Fruit fly (Drosophila melanogaster) whole organism, prepupa: ENCODE measurements around the gene CG6983.
A peak's percentile ranks its signal among the peaks of the same experiment; 100 is the strongest.

Source experiments
- CG10631 ChIP-seq: fragments of 200-800 bp; sonication (Bioruptor generic); optimal IDR thresholded peaks from 2 replicates; lab custom pipeline; 2016; ENCODE audit warnings: missing biosample characterization, missing genetic modification characterization
- CG11294 ChIP-seq: fragments of 200-800 bp; sonication (Bioruptor generic); IDR thresholded peaks from 2 replicates; pipeline ENCODE4 v1.3.6; 2022; ENCODE audit warnings: missing biosample characterization, missing genetic modification characterization
- CG11762 ChIP-seq: fragments of 200-800 bp; sonication (Bioruptor generic); optimal IDR thresholded peaks from 3 replicates; lab custom pipeline; 2016; ENCODE audit warnings: missing biosample characterization, missing genetic modification characterization; ENCODE audit not compliant: insufficient read depth
- CG11902 ChIP-seq: fragments of 200-800 bp; sonication (Bioruptor generic); optimal IDR thresholded peaks from 3 replicates; lab custom pipeline; 2016; ENCODE audit warnings: missing biosample characterization, missing genetic modification characterization
- CG15336 ChIP-seq: fragments of 200-800 bp; sonication (Bioruptor generic); IDR thresholded peaks from 2 replicates; pipeline ENCODE4 v1.3.6; 2022; ENCODE audit warnings: missing biosample characterization, missing genetic modification characterization
- CG1621 ChIP-seq: fragments of 200-800 bp; sonication (Bioruptor generic); optimal IDR thresholded peaks from 3 replicates; lab custom pipeline; 2018; ENCODE audit warnings: missing biosample characterization, mild to moderate bottlenecking, missing genetic modification characterization
- CG16779 ChIP-seq: fragments of 200-800 bp; sonication (Bioruptor generic); optimal IDR thresholded peaks from 3 replicates; lab custom pipeline; 2017; ENCODE audit warnings: missing biosample characterization, mild to moderate bottlenecking, missing genetic modification characterization
- CG3032 ChIP-seq: fragments of 200-800 bp; optimal IDR thresholded peaks from 2 replicates; lab custom pipeline; 2019; ENCODE audit warnings: missing biosample characterization, mild to moderate bottlenecking, missing genetic modification characterization, moderate library complexity
- CG31627 ChIP-seq: fragments of 200-800 bp; sonication (Bioruptor generic); optimal IDR thresholded peaks from 3 replicates; lab custom pipeline; 2016; ENCODE audit warnings: missing biosample characterization, missing genetic modification characterization
- CG32006 ChIP-seq: fragments of 200-800 bp; sonication (Bioruptor generic); optimal IDR thresholded peaks from 3 replicates; lab custom pipeline; 2017; ENCODE audit warnings: missing biosample characterization, mild to moderate bottlenecking, missing genetic modification characterization
- CG34406 ChIP-seq: fragments of 200-800 bp; sonication (Bioruptor generic); optimal IDR thresholded peaks from 3 replicates; lab custom pipeline; 2016; ENCODE audit warnings: missing biosample characterization, missing genetic modification characterization
- CG3919 ChIP-seq: fragments of 200-800 bp; sonication (Bioruptor generic); optimal IDR thresholded peaks from 3 replicates; lab custom pipeline; 2016; ENCODE audit warnings: missing biosample characterization, missing genetic modification characterization
- CG4318 ChIP-seq: fragments of 200-800 bp; sonication (Bioruptor generic); optimal IDR thresholded peaks from 3 replicates; lab custom pipeline; 2017; ENCODE audit warnings: missing biosample characterization, mild to moderate bottlenecking, missing genetic modification characterization
- CG6163 ChIP-seq: fragments of 200-800 bp; sonication (Bioruptor generic); IDR thresholded peaks from 3 replicates; pipeline ENCODE4 v1.3.6; 2022; ENCODE audit warnings: missing biosample characterization, missing genetic modification characterization
- CG6276 ChIP-seq: fragments of 200-800 bp; sonication (Bioruptor generic); optimal IDR thresholded peaks from 2 replicates; lab custom pipeline; 2017; ENCODE audit warnings: missing biosample characterization, mild to moderate bottlenecking, missing genetic modification characterization
- CG6808 ChIP-seq: fragments of 200-800 bp; sonication (Bioruptor generic); optimal IDR thresholded peaks from 3 replicates; lab custom pipeline; 2017; ENCODE audit warnings: missing biosample characterization, missing genetic modification characterization, mild to moderate bottlenecking, moderate library complexity, missing genetic modification reagents
- CG7368 ChIP-seq: fragments of 200-800 bp; sonication (Bioruptor generic); optimal IDR thresholded peaks from 3 replicates; lab custom pipeline; 2016; ENCODE audit warnings: missing biosample characterization, missing genetic modification characterization
- CG8119 ChIP-seq: fragments of 200-800 bp; sonication (Bioruptor generic); IDR thresholded peaks from 3 replicates; pipeline ENCODE4 v1.3.6; 2022; ENCODE audit warnings: missing biosample characterization, missing genetic modification characterization
- CG8319 ChIP-seq: fragments of 200-800 bp; sonication (Bioruptor generic); optimal IDR thresholded peaks from 3 replicates; lab custom pipeline; 2016; ENCODE audit warnings: missing biosample characterization, missing genetic modification characterization
- CG8632 ChIP-seq: fragments of 200-800 bp; sonication (Bioruptor generic); optimal IDR thresholded peaks from 3 replicates; lab custom pipeline; 2016; ENCODE audit warnings: missing biosample characterization, missing genetic modification characterization
- CG9139 ChIP-seq: fragments of 200-800 bp; sonication (Bioruptor generic); optimal IDR thresholded peaks from 3 replicates; lab custom pipeline; 2017; ENCODE audit warnings: missing biosample characterization, mild to moderate bottlenecking, missing genetic modification characterization
- Eip75B ChIP-seq: fragments of 200-800 bp; sonication (Bioruptor generic); optimal IDR thresholded peaks from 3 replicates; lab custom pipeline; 2016; ENCODE audit warnings: missing biosample characterization, missing genetic modification characterization
- Eip78C ChIP-seq: fragments of 200-800 bp; sonication (Bioruptor generic); peaks from one replicate; lab custom pipeline; 2016; ENCODE audit warnings: missing biosample characterization, missing genetic modification characterization
- Eip93F ChIP-seq: fragments of 200-800 bp; sonication (Bioruptor generic); optimal IDR thresholded peaks from 2 replicates; lab custom pipeline; 2016; ENCODE audit warnings: missing biosample characterization, mild to moderate bottlenecking, missing genetic modification characterization
- Ets96B ChIP-seq: fragments of 200-800 bp; optimal IDR thresholded peaks from 2 replicates; lab custom pipeline; 2019; ENCODE audit warnings: missing biosample characterization, mild to moderate bottlenecking, missing genetic modification characterization, moderate library complexity
- Gug ChIP-seq: fragments of 200-800 bp; sonication (Bioruptor generic); IDR thresholded peaks from 2 replicates; pipeline ENCODE4 v1.3.6; 2022; ENCODE audit warnings: missing biosample characterization, missing genetic modification characterization
- Hr38 ChIP-seq: sonication (Bioruptor generic); optimal IDR thresholded peaks from 2 replicates; lab custom pipeline; 2016; ENCODE audit warnings: missing biosample characterization, missing genetic modification characterization
- Lpt ChIP-seq: fragments of 200-800 bp; sonication (Bioruptor generic); optimal IDR thresholded peaks from 3 replicates; lab custom pipeline; 2016; ENCODE audit warnings: missing biosample characterization, missing genetic modification characterization
- Met ChIP-seq: fragments of 200-800 bp; sonication (Bioruptor generic); optimal IDR thresholded peaks from 3 replicates; lab custom pipeline; 2016; ENCODE audit warnings: missing biosample characterization, missing genetic modification characterization
- OdsH ChIP-seq: fragments of 200-800 bp; sonication (Bioruptor generic); optimal IDR thresholded peaks from 3 replicates; lab custom pipeline; 2016; ENCODE audit warnings: missing biosample characterization, missing genetic modification characterization
- Sox14 ChIP-seq: fragments of 200-800 bp; sonication (Bioruptor generic); optimal IDR thresholded peaks from 3 replicates; lab custom pipeline; 2016; ENCODE audit warnings: missing biosample characterization, missing genetic modification characterization
- Sox15 ChIP-seq: fragments of 200-800 bp; sonication (Bioruptor generic); optimal IDR thresholded peaks from 3 replicates; lab custom pipeline; 2016; ENCODE audit warnings: missing biosample characterization, missing genetic modification characterization
- acj6 ChIP-seq: fragments of 200-800 bp; sonication (Bioruptor generic); optimal IDR thresholded peaks from 3 replicates; lab custom pipeline; 2016; ENCODE audit warnings: missing biosample characterization, missing genetic modification characterization
- cyc ChIP-seq: fragments of 200-800 bp; sonication (Bioruptor generic); optimal IDR thresholded peaks from 3 replicates; lab custom pipeline; 2016; ENCODE audit warnings: missing biosample characterization, missing genetic modification characterization
- dac ChIP-seq: fragments of 200-800 bp; sonication (Bioruptor generic); optimal IDR thresholded peaks from 2 replicates; lab custom pipeline; 2017; ENCODE audit warnings: missing biosample characterization, mild to moderate bottlenecking, missing genetic modification characterization
- eg ChIP-seq: fragments of 200-800 bp; sonication (Bioruptor generic); IDR thresholded peaks from 3 replicates; pipeline ENCODE4 v1.3.6; 2022; ENCODE audit warnings: missing biosample characterization, missing genetic modification characterization
- esn ChIP-seq: fragments of 200-800 bp; sonication (Bioruptor generic); optimal IDR thresholded peaks from 2 replicates; lab custom pipeline; 2016; ENCODE audit warnings: missing biosample characterization, mild to moderate bottlenecking, missing genetic modification characterization, moderate library complexity
- fkh ChIP-seq: fragments of 200-800 bp; sonication (Bioruptor generic); optimal IDR thresholded peaks from 3 replicates; lab custom pipeline; 2017; ENCODE audit warnings: missing biosample characterization, mild to moderate bottlenecking, missing genetic modification characterization, moderate library complexity
- lz ChIP-seq: fragments of 200-800 bp; sonication (Bioruptor generic); optimal IDR thresholded peaks from 3 replicates; lab custom pipeline; 2016; ENCODE audit warnings: missing biosample characterization, missing genetic modification characterization
- pdm3 ChIP-seq: fragments of 200-800 bp; sonication (Bioruptor generic); optimal IDR thresholded peaks from 3 replicates; lab custom pipeline; 2016; ENCODE audit warnings: missing biosample characterization, missing genetic modification characterization
- salr ChIP-seq, 2 experiments: fragments of 200-800 bp; sonication (Bioruptor generic); optimal IDR thresholded peaks; 3 replicates each; lab custom pipeline; 2016 to 2018; ENCODE audit warnings: missing biosample characterization in 2 of 2, missing genetic modification characterization in 2 of 2, mild to moderate bottlenecking in 1 of 2
- spab ChIP-seq: fragments of 200-800 bp; sonication (Bioruptor generic); optimal IDR thresholded peaks from 2 replicates; lab custom pipeline; 2017; ENCODE audit warnings: missing biosample characterization, mild to moderate bottlenecking, missing genetic modification characterization, missing genetic modification reagents
- ss ChIP-seq, 2 experiments: fragments of 200-800 bp; sonication (Bioruptor generic); optimal IDR thresholded peaks; 2 replicates in 1 of 2; 3 replicates in 1 of 2; lab custom pipeline; 2017 to 2018; ENCODE audit warnings: mild to moderate bottlenecking in 2 of 2, missing biosample characterization in 2 of 2, missing genetic modification characterization in 2 of 2, moderate library complexity in 1 of 2
- svp ChIP-seq: fragments of 200-800 bp; sonication (Bioruptor generic); peaks from one replicate; lab custom pipeline; 2016; ENCODE audit warnings: missing biosample characterization, missing genetic modification characterization
- topi ChIP-seq: fragments of 200-800 bp; sonication (Bioruptor generic); optimal IDR thresholded peaks from 3 replicates; lab custom pipeline; 2016; ENCODE audit warnings: missing biosample characterization, missing genetic modification characterization

The CG6983 gene

dm6 chr3L:8398763-8399445 is 50.3 kb downstream of the CG6983 start (continued):
- TF ChIP-seq CG3919 (GFP tag; lab: Kevin White, UChicago) (no peak), CG6163 (GFP tag; lab: Robert Waterston, UW) (peak; percentile 84), pdm3 (GFP tag; lab: Kevin White, UChicago) (no peak), Ets96B (no peak), CG11902 (GFP tag; lab: Kevin White, UChicago) (peak; percentile 82), Eip93F (GFP tag; lab: Kevin White, UChicago) (peak; percentile 28), eg (GFP tag; lab: Robert Waterston, UW) (peak; percentile 88), CG4318 (GFP tag; lab: Kevin White, UChicago) (no peak), CG9139 (peak; percentile 20)
- TF ChIP-seq, all 60 proteins: peak for 24

dm6 chr3L:8396187-8396586 is 53.0 kb downstream of the CG6983 start:
- TF ChIP-seq CG11294 (GFP tag; lab: Robert Waterston, UW) (no peak), fkh (no peak), esn (GFP tag; lab: Kevin White, UChicago) (no peak), salr (GFP tag; optimal IDR thresholded peaks at IDR 0.05; lab: Kevin White, UChicago) (no peak), CG8632 (GFP tag; lab: Kevin White, UChicago) (no peak), topi (GFP tag; lab: Kevin White, UChicago) (no peak), ss (GFP tag; optimal IDR thresholded peaks at IDR 0.05; lab: Kevin White, UChicago) (no peak), CG34406 (no peak), CG8119 (GFP tag; lab: Robert Waterston, UW) (no peak), acj6 (no peak), Eip75B (GFP tag; lab: Kevin White, UChicago) (no peak), Eip78C (GFP tag; lab: Kevin White, UChicago) (no peak), cyc (no peak), CG6276 (GFP tag; lab: Kevin White, UChicago) (no peak), CG1621 (tag; lab: Kevin White, UChicago) (no peak), Lpt (no peak), OdsH (GFP tag; lab: Kevin White, UChicago) (no peak), Sox15 (GFP tag; lab: Kevin White, UChicago) (no peak), svp (no peak)

dm6 chr3L:8395630-8396168 is 53.5 kb downstream of the CG6983 start, which contains the start of gene CG7120:
Gene CG7120, plus strand, starts transcription at chr3L:8396000.
- TF ChIP-seq salr (GFP tag; optimal IDR thresholded peaks at IDR 0.05; lab: Kevin White, UChicago) (peak in 1 of 2 experiments; percentile 46), CG31627 (GFP tag; lab: Kevin White, UChicago) (peak; percentile 27), CG3032 (tag; lab: Kevin White, UChicago) (peak; percentile 16), CG7368 (GFP tag; lab: Kevin White, UChicago) (no peak), dac (GFP tag; lab: Kevin White, UChicago) (no peak), Ets96B (peak; percentile 31), CG8119 (GFP tag; lab: Robert Waterston, UW) (0 out of 3 replicates have a peak, but pooled peaks have one; percentile 16), Gug (GFP tag; lab: Robert Waterston, UW) (no peak), Eip93F (GFP tag; lab: Kevin White, UChicago) (peak; percentile 23), CG11762 (GFP tag; lab: Kevin White, UChicago) (peak; percentile 11), Met (peak; percentile 34), CG4318 (GFP tag; lab: Kevin White, UChicago) (no peak), topi (GFP tag; lab: Kevin White, UChicago) (peak; percentile 56), spab (GFP tag; lab: Kevin White, UChicago) (peak; percentile 6), svp (peak; percentile 75), Sox14 (GFP tag; lab: Kevin White, UChicago) (peak; percentile 23), CG6808 (GFP tag; lab: Kevin White, UChicago) (no peak), CG10631 (GFP tag; lab: Kevin White, UChicago) (no peak), fkh (no peak), Eip75B (GFP tag; lab: Kevin White, UChicago) (peak; percentile 16), CG8632 (GFP tag; lab: Kevin White, UChicago) (no peak), CG15336 (GFP tag; lab: Robert Waterston, UW) (peak; percentile 51; the same call in 1 of the 2 replicates), esn (GFP tag; lab: Kevin White, UChicago) (peak; percentile 35), CG6163 (GFP tag; lab: Robert Waterston, UW) (peak; percentile 52; the same call in 1 of the 3 replicates), CG16779 (tag; lab: Kevin White, UChicago) (no peak), Sox15 (GFP tag; lab: Kevin White, UChicago) (no peak), Hr38 (GFP tag; lab: Kevin White, UChicago) (no peak), CG32006 (GFP tag; lab: Kevin White, UChicago) (peak; percentile 66), CG1621 (tag; lab: Kevin White, UChicago) (no peak), CG8319 (GFP tag; lab: Kevin White, UChicago) (no peak), pdm3 (GFP tag; lab: Kevin White, UChicago) (peak; percentile 15), lz (GFP tag; lab: Kevin White, UChicago) (peak; percentile 12), CG11294 (GFP tag; lab: Robert Waterston, UW) (no peak)
